Fruit fly (Drosophila melanogaster) whole organism, embryonic: Measurements from ENCODE around the gene CG32333.
A peak's percentile ranks its signal among the peaks of the same experiment; 100 is the strongest.

Source experiments
- ATbp ChIP-seq: fragments of 200-800 bp; sonication (Bioruptor generic); optimal IDR thresholded peaks from 2 replicates; lab custom pipeline; 2017; ENCODE audit warnings: missing biosample characterization, mild to moderate bottlenecking, missing genetic modification characterization, missing genetic modification reagents
- B-H1 ChIP-seq: fragments of 200-800 bp; sonication (Bioruptor generic); IDR thresholded peaks from 3 replicates; pipeline ENCODE4 v1.3.6; 2022; ENCODE audit warnings: missing biosample characterization, missing genetic modification characterization
- CG10431 ChIP-seq: fragments of 200-800 bp; sonication (Bioruptor generic); optimal IDR thresholded peaks from 3 replicates; lab custom pipeline; 2018; ENCODE audit warnings: missing biosample characterization, mild to moderate bottlenecking, missing genetic modification characterization
- CG10462 ChIP-seq: fragments of 200-800 bp; sonication (Bioruptor generic); optimal IDR thresholded peaks from 2 replicates; lab custom pipeline; 2016; ENCODE audit warnings: missing biosample characterization, missing genetic modification characterization
- CG12219 ChIP-seq: fragments of 200-800 bp; sonication (Bioruptor generic); optimal IDR thresholded peaks from 3 replicates; lab custom pipeline; 2018; ENCODE audit warnings: missing biosample characterization, mild to moderate bottlenecking, missing genetic modification characterization
- CG13123 ChIP-seq: fragments of 200-800 bp; sonication (Bioruptor generic); optimal IDR thresholded peaks from 2 replicates; lab custom pipeline; 2016; ENCODE audit warnings: missing biosample characterization, missing genetic modification characterization
- CG15073 ChIP-seq: fragments of 200-800 bp; sonication (Bioruptor generic); optimal IDR thresholded peaks from 2 replicates; lab custom pipeline; 2016; ENCODE audit warnings: missing biosample characterization, missing genetic modification characterization
- CG15696 ChIP-seq: fragments of 200-800 bp; sonication (Bioruptor generic); optimal IDR thresholded peaks from 2 replicates; lab custom pipeline; 2019; ENCODE audit warnings: missing biosample characterization, mild to moderate bottlenecking, missing genetic modification characterization, moderate library complexity
- CG16779 ChIP-seq: fragments of 200-800 bp; sonication (Bioruptor generic); IDR thresholded peaks from 2 replicates; pipeline ENCODE4 v1.3.6; 2022; ENCODE audit warnings: missing biosample characterization, missing genetic modification characterization
- CG17361 ChIP-seq: fragments of 200-800 bp; sonication (Bioruptor generic); IDR thresholded peaks from 3 replicates; pipeline ENCODE4 v1.3.6; 2022; ENCODE audit warnings: missing biosample characterization, missing genetic modification characterization
- CG30403 ChIP-seq: fragments of 200-800 bp; sonication (Bioruptor generic); optimal IDR thresholded peaks from 3 replicates; lab custom pipeline; 2016; ENCODE audit warnings: missing biosample characterization, missing genetic modification characterization
- CG3065 ChIP-seq: fragments of 200-800 bp; sonication (Bioruptor generic); optimal IDR thresholded peaks from 2 replicates; lab custom pipeline; 2016; ENCODE audit warnings: missing biosample characterization, missing genetic modification characterization
- CG33557 ChIP-seq: fragments of 200-800 bp; sonication (Bioruptor generic); optimal IDR thresholded peaks from 2 replicates; lab custom pipeline; 2019; ENCODE audit warnings: missing biosample characterization, mild to moderate bottlenecking, missing genetic modification characterization, moderate library complexity
- CG4328 ChIP-seq: fragments of 200-800 bp; sonication (Bioruptor generic); optimal IDR thresholded peaks from 3 replicates; lab custom pipeline; 2017; ENCODE audit warnings: missing biosample characterization, missing genetic modification reagents, missing genetic modification characterization
- CG6175 ChIP-seq: fragments of 200-800 bp; sonication (Bioruptor generic); IDR thresholded peaks from 3 replicates; pipeline ENCODE4 v1.3.6; 2022; ENCODE audit warnings: missing biosample characterization, missing genetic modification characterization
- CG7745 ChIP-seq: fragments of 200-800 bp; sonication (Bioruptor generic); optimal IDR thresholded peaks from 2 replicates; lab custom pipeline; 2018; ENCODE audit warnings: missing biosample characterization, mild to moderate bottlenecking, missing genetic modification characterization, moderate library complexity
- CG8765 ChIP-seq: fragments of 200-800 bp; sonication (Bioruptor generic); IDR thresholded peaks from 2 replicates; pipeline ENCODE4 v1.3.6; 2022; ENCODE audit warnings: missing biosample characterization, missing genetic modification characterization
- CG8944 ChIP-seq: fragments of 200-800 bp; sonication (Bioruptor generic); optimal IDR thresholded peaks from 3 replicates; lab custom pipeline; 2016; ENCODE audit warnings: missing biosample characterization, missing genetic modification characterization
- CG9932 ChIP-seq: fragments of 200-800 bp; sonication (Bioruptor generic); IDR thresholded peaks from 2 replicates; pipeline ENCODE4 v1.3.6; 2022; ENCODE audit warnings: missing biosample characterization, missing genetic modification characterization
- Gsc ChIP-seq: fragments of 200-800 bp; sonication (Bioruptor generic); IDR thresholded peaks from 2 replicates; pipeline ENCODE4 v1.3.6; 2022; ENCODE audit warnings: missing biosample characterization, missing genetic modification characterization
- HLH54F ChIP-seq: fragments of 200-800 bp; sonication (Bioruptor generic); optimal IDR thresholded peaks from 3 replicates; lab custom pipeline; 2016; ENCODE audit warnings: missing biosample characterization, missing genetic modification characterization
- Hr51 ChIP-seq, 2 experiments: fragments of 200-800 bp; sonication (Bioruptor generic); optimal IDR thresholded peaks; 2 replicates in 1 of 2; 3 replicates in 1 of 2; lab custom pipeline; 2016 to 2018; ENCODE audit warnings: missing biosample characterization in 2 of 2, missing genetic modification characterization in 2 of 2, mild to moderate bottlenecking in 1 of 2, moderate library complexity in 1 of 2
- Kr ChIP-seq: fragments of 200-800 bp; sonication (Bioruptor generic); optimal IDR thresholded peaks from 2 replicates; lab custom pipeline; 2017; ENCODE audit warnings: missing biosample characterization, mild to moderate bottlenecking, missing genetic modification characterization
- Lpt ChIP-seq: fragments of >200 bp; optimal IDR thresholded peaks from 2 replicates; lab custom pipeline; 2018; ENCODE audit warnings: missing biosample characterization, missing genetic modification characterization
- Meics ChIP-seq: fragments of 200-800 bp; sonication (Bioruptor generic); optimal IDR thresholded peaks from 2 replicates; lab custom pipeline; 2017; ENCODE audit warnings: missing biosample characterization, mild to moderate bottlenecking, missing genetic modification characterization
- NC2β ChIP-seq: fragments of 200-800 bp; sonication (Bioruptor generic); optimal IDR thresholded peaks from 2 replicates; lab custom pipeline; 2016; ENCODE audit warnings: missing biosample characterization, missing genetic modification characterization
- Nf-YB ChIP-seq: fragments of 200-800 bp; sonication (Bioruptor generic); optimal IDR thresholded peaks from 3 replicates; lab custom pipeline; 2019; ENCODE audit warnings: missing biosample characterization, mild to moderate bottlenecking, missing genetic modification characterization, moderate library complexity
- Ravus ChIP-seq: fragments of 200-800 bp; sonication (Bioruptor generic); IDR thresholded peaks from 2 replicates; pipeline ENCODE4 v1.3.6; 2022; ENCODE audit warnings: missing biosample characterization, missing genetic modification characterization
- Rfx ChIP-seq: fragments of 200-800 bp; sonication (Bioruptor generic); IDR thresholded peaks from 2 replicates; pipeline ENCODE4 v1.3.6; 2022; ENCODE audit warnings: missing biosample characterization, missing genetic modification characterization
- Ssrp ChIP-seq: fragments of 200-800 bp; sonication (Bioruptor generic); optimal IDR thresholded peaks from 2 replicates; lab custom pipeline; 2018; ENCODE audit warnings: missing biosample characterization, mild to moderate bottlenecking, missing genetic modification characterization, moderate library complexity
- Usf ChIP-seq: fragments of 200-800 bp; sonication (Bioruptor generic); optimal IDR thresholded peaks from 2 replicates; lab custom pipeline; 2017; ENCODE audit warnings: missing genotype, missing biosample characterization, missing genetic modification characterization
- Xrp1 ChIP-seq: fragments of 200-800 bp; sonication (Bioruptor generic); IDR thresholded peaks from 2 replicates; pipeline ENCODE4 v1.3.6; 2022; ENCODE audit warnings: missing biosample characterization, missing genetic modification characterization
- YL-1 ChIP-seq: fragments of 200-800 bp; sonication (Bioruptor generic); optimal IDR thresholded peaks from 3 replicates; lab custom pipeline; 2017; ENCODE audit warnings: missing biosample characterization, mild to moderate bottlenecking, missing genetic modification characterization
- cato ChIP-seq: fragments of 200-800 bp; sonication (Bioruptor generic); optimal IDR thresholded peaks from 2 replicates; lab custom pipeline; 2016; ENCODE audit warnings: missing biosample characterization, missing genetic modification characterization, borderline replicate concordance
- chn ChIP-seq: fragments of 200-800 bp; sonication (Bioruptor generic); optimal IDR thresholded peaks from 2 replicates; lab custom pipeline; 2016; ENCODE audit warnings: missing biosample characterization, missing genetic modification characterization
- danr ChIP-seq: fragments of 200-800 bp; sonication (Bioruptor generic); IDR thresholded peaks from 2 replicates; pipeline ENCODE4 v1.3.6; 2022; ENCODE audit warnings: missing biosample characterization, missing genetic modification characterization
- ems ChIP-seq: fragments of 200-800 bp; sonication (Bioruptor generic); optimal IDR thresholded peaks from 3 replicates; lab custom pipeline; 2016; ENCODE audit warnings: missing biosample characterization, missing genetic modification characterization
- gcm ChIP-seq: fragments of 200-800 bp; sonication (Bioruptor generic); optimal IDR thresholded peaks from 2 replicates; lab custom pipeline; 2019; ENCODE audit warnings: missing biosample characterization, mild to moderate bottlenecking, missing genetic modification characterization, moderate library complexity
- lab ChIP-seq: fragments of 200-800 bp; sonication (Bioruptor generic); optimal IDR thresholded peaks from 3 replicates; lab custom pipeline; 2017; ENCODE audit warnings: missing biosample characterization, missing genetic modification characterization, mild to moderate bottlenecking, moderate library complexity, missing genetic modification reagents
- lola ChIP-seq, 3 experiments: fragments of >200 bp in 2 of 3; fragments of 200-800 bp in 1 of 3; sonication (Bioruptor generic) in 1 of 3; optimal IDR thresholded peaks; 2 replicates each; lab custom pipeline; 2017 to 2019; ENCODE audit warnings: missing biosample characterization in 3 of 3, missing genetic modification characterization in 3 of 3, mild to moderate bottlenecking in 1 of 3, moderate library complexity in 1 of 3
- nom ChIP-seq: fragments of 200-800 bp; sonication (Bioruptor generic); optimal IDR thresholded peaks from 2 replicates; lab custom pipeline; 2017; ENCODE audit warnings: missing biosample characterization, missing genetic modification characterization, mild to moderate bottlenecking, moderate library complexity, missing genetic modification reagents
- row ChIP-seq: fragments of 200-800 bp; sonication (Bioruptor generic); IDR thresholded peaks from 3 replicates; pipeline ENCODE4 v1.3.6; 2022; ENCODE audit warnings: missing biosample characterization, missing genetic modification characterization
- schlank ChIP-seq: fragments of 200-800 bp; sonication (Bioruptor generic); optimal IDR thresholded peaks from 2 replicates; lab custom pipeline; 2018; ENCODE audit warnings: missing biosample characterization, mild to moderate bottlenecking, missing genetic modification characterization
- sens ChIP-seq: fragments of 200-800 bp; sonication (Bioruptor generic); peaks from one replicate; lab custom pipeline; 2016; ENCODE audit warnings: missing biosample characterization, missing genetic modification characterization
- sisA ChIP-seq: fragments of 200-800 bp; sonication (Bioruptor generic); IDR thresholded peaks from 2 replicates; pipeline ENCODE4 v1.3.6; 2022; ENCODE audit warnings: missing biosample characterization, missing genetic modification characterization
- slou ChIP-seq: fragments of 200-800 bp; sonication (Bioruptor generic); optimal IDR thresholded peaks from 3 replicates; lab custom pipeline; 2016; ENCODE audit warnings: missing biosample characterization, missing genetic modification characterization
- sna ChIP-seq: fragments of 200-800 bp; sonication (Bioruptor generic); IDR thresholded peaks from 2 replicates; pipeline ENCODE4 v1.3.6; 2022; ENCODE audit warnings: missing biosample characterization, missing genetic modification characterization; ENCODE audit not compliant: partially characterized antibody
- so ChIP-seq: fragments of 200-800 bp; sonication (Bioruptor generic); IDR thresholded peaks from 3 replicates; pipeline ENCODE4 v1.3.6; 2022; ENCODE audit warnings: missing biosample characterization, missing genetic modification characterization
- ssp ChIP-seq: fragments of 200-800 bp; sonication (Bioruptor generic); IDR thresholded peaks from 2 replicates; pipeline ENCODE4 v1.3.6; 2022; ENCODE audit warnings: missing biosample characterization, missing genetic modification characterization
- wek ChIP-seq: fragments of 200-800 bp; sonication (Bioruptor generic); optimal IDR thresholded peaks from 3 replicates; lab custom pipeline; 2018; ENCODE audit warnings: missing biosample characterization, mild to moderate bottlenecking, missing genetic modification characterization, moderate library complexity
- zen ChIP-seq: fragments of 200-800 bp; sonication (Bioruptor generic); optimal IDR thresholded peaks from 3 replicates; lab custom pipeline; 2018; ENCODE audit warnings: missing biosample characterization, mild to moderate bottlenecking, missing genetic modification characterization, moderate library complexity
- zfh2 ChIP-seq: fragments of 200-800 bp; sonication (Bioruptor generic); optimal IDR thresholded peaks from 2 replicates; lab custom pipeline; 2016; ENCODE audit warnings: missing biosample characterization, missing genetic modification characterization

The CG32333 gene

dm6 chr3L:1335428-1335764 lies 59.6 kb downstream of the CG32333 start (continued):
- TF ChIP-seq lab (GFP tag; lab: Kevin White, UChicago) (peak; percentile 81), HLH54F (GFP tag; lab: Kevin White, UChicago) (no peak), CG30403 (GFP tag; lab: Kevin White, UChicago) (peak; percentile 29), NC2β (GFP tag; lab: Kevin White, UChicago) (no peak), chn (no peak), slou (no peak), sna (no peak), zfh2 (GFP tag; lab: Kevin White, UChicago) (peak; percentile 48), CG8944 (GFP tag; lab: Kevin White, UChicago) (no peak), Xrp1 (GFP tag; lab: Robert Waterston, UW) (peak; percentile 70), CG15696 (tag; lab: Kevin White, UChicago) (no peak), CG15073 (no peak), CG7745 (no peak), wek (GFP tag; lab: Kevin White, UChicago) (no peak), Lpt (GFP tag; lab: Kevin White, UChicago) (no peak), Hr51 (GFP tag; optimal IDR thresholded peaks at IDR 0.05; lab: Kevin White, UChicago) (peak in 1 of 2 experiments; percentile 36), Ssrp (tag; lab: Kevin White, UChicago) (no peak), Nf-YB (GFP tag; lab: Kevin White, UChicago) (no peak), nom (GFP tag; lab: Kevin White, UChicago) (no peak), ems (no peak), CG10462 (GFP tag; lab: Kevin White, UChicago) (peak; percentile 6), CG8765 (GFP tag; lab: Robert Waterston, UW) (0 out of 2 replicates have a peak, but pooled peaks have one; percentile 10), ssp (GFP tag; lab: Robert Waterston, UW) (no peak), Rfx (GFP tag; lab: Robert Waterston, UW) (peak; percentile 84), CG9932 (GFP tag; lab: Robert Waterston, UW) (peak; percentile 77), row (peak; percentile 87), cato (no peak), CG16779 (GFP tag; lab: Robert Waterston, UW) (no peak), YL-1 (GFP tag; lab: Kevin White, UChicago) (no peak), sisA (GFP tag; lab: Robert Waterston, UW) (peak; percentile 26; the same call in 1 of the 2 replicates), Kr (GFP tag; lab: Kevin White, UChicago) (no peak), sens (GFP tag; lab: Kevin White, UChicago) (peak; percentile 10), Ravus (GFP tag; lab: Robert Waterston, UW) (no peak; the same call in 1 of the 2 replicates), CG6175 (GFP tag; lab: Robert Waterston, UW) (no peak), CG12219 (no peak), CG33557 (GFP tag; lab: Kevin White, UChicago) (no peak), ATbp (peak; percentile 0), B-H1 (peak; percentile 55; the same call in 1 of the 3 replicates), zen (no peak), so (peak; percentile 37; the same call in 1 of the 3 replicates), lola (GFP tag; optimal IDR thresholded peaks at IDR 0.05; lab: Kevin White, UChicago) (no peak), gcm (GFP tag; lab: Kevin White, UChicago) (no peak), danr (no peak), CG10431 (GFP tag; lab: Kevin White, UChicago) (no peak), CG3065 (GFP tag; lab: Kevin White, UChicago) (no peak), Gsc (GFP tag; lab: Robert Waterston, UW) (no peak), CG4328 (GFP tag; lab: Kevin White, UChicago) (no peak), CG17361 (0 out of 3 replicates have a peak, but pooled peaks have one; percentile 10), CG13123 (GFP tag; lab: Kevin White, UChicago) (no peak), Usf (GFP tag; lab: Kevin White, UChicago) (no peak), Meics (peak; percentile 40), schlank (tag; lab: Kevin White, UChicago) (no peak)
